Fruit fly (Drosophila melanogaster) whole organism, wandering third instar larva: ENCODE measurements around the gene CG7367.

Experiments
- Abd-B ChIP-seq: fragments of >200 bp; optimal IDR thresholded peaks from 2 replicates; lab custom pipeline; 2017; ENCODE audit warnings: missing biosample characterization, missing genetic modification characterization
- CG32264 ChIP-seq: fragments of 200-800 bp; sonication (Bioruptor generic); optimal IDR thresholded peaks from 2 replicates; lab custom pipeline; 2016; ENCODE audit warnings: missing biosample characterization, missing genetic modification characterization
- CG9705 ChIP-seq: fragments of 200-800 bp; sonication (Bioruptor generic); optimal IDR thresholded peaks from 2 replicates; lab custom pipeline; 2018; ENCODE audit warnings: missing biosample characterization, mild to moderate bottlenecking, missing genetic modification characterization
- CrebA ChIP-seq: fragments of 200-800 bp; sonication (Bioruptor generic); optimal IDR thresholded peaks from 2 replicates; lab custom pipeline; 2016; ENCODE audit warnings: missing biosample characterization, mild to moderate bottlenecking, missing genetic modification characterization, borderline replicate concordance
- Dif ChIP-seq: fragments of 200-275, 200-300 bp; sonication (Bioruptor generic); optimal IDR thresholded peaks from 2 replicates; lab custom pipeline; 2018; ENCODE audit warnings: missing biosample characterization, missing genetic modification characterization; ENCODE audit not compliant: partially characterized antibody
- GATAd ChIP-seq: sonication (Bioruptor generic); optimal IDR thresholded peaks from 2 replicates; lab custom pipeline; 2016; ENCODE audit warnings: missing biosample characterization, missing genetic modification characterization
- HLH106 ChIP-seq: fragments of 200-800 bp; optimal IDR thresholded peaks from 3 replicates; lab custom pipeline; 2019; ENCODE audit warnings: missing biosample characterization, mild to moderate bottlenecking, missing genetic modification characterization, moderate library complexity
- Hnf4 ChIP-seq: fragments of 200-800 bp; sonication (Bioruptor generic); optimal IDR thresholded peaks from 2 replicates; lab custom pipeline; 2016; ENCODE audit warnings: missing biosample characterization, mild to moderate bottlenecking, missing genetic modification characterization
- Hr78 ChIP-seq: fragments of >200 bp; optimal IDR thresholded peaks from 2 replicates; lab custom pipeline; 2017; ENCODE audit warnings: missing biosample characterization, missing genetic modification characterization
- Hr83 ChIP-seq: fragments of 200-300 bp; sonication (Bioruptor generic); optimal IDR thresholded peaks from 2 replicates; lab custom pipeline; 2016; ENCODE audit warnings: missing biosample characterization, mild to moderate bottlenecking, missing genetic modification characterization, moderate library complexity; ENCODE audit not compliant: poor library complexity, severe bottlenecking
- Jra ChIP-seq: sonication (Bioruptor generic); optimal IDR thresholded peaks from 2 replicates; lab custom pipeline; 2016; ENCODE audit warnings: missing biosample characterization, missing genetic modification characterization
- Myc ChIP-seq: fragments of >200 bp; optimal IDR thresholded peaks from 2 replicates; lab custom pipeline; 2017
- N ChIP-seq: fragments of >200 bp; optimal IDR thresholded peaks from 2 replicates; lab custom pipeline; 2018; ENCODE audit warnings: missing biosample characterization, missing external identifiers, missing genetic modification characterization
- OdsH ChIP-seq: fragments of 200-800 bp; sonication (Bioruptor generic); optimal IDR thresholded peaks from 2 replicates; lab custom pipeline; 2016; ENCODE audit warnings: missing biosample characterization, mild to moderate bottlenecking, missing genetic modification characterization
- Rel ChIP-seq, 2 experiments: fragments of 200-800 bp; sonication (Bioruptor generic) in 1 of 2; optimal IDR thresholded peaks; 2 replicates in 1 of 2; 3 replicates in 1 of 2; lab custom pipeline; 2016 to 2019; ENCODE audit warnings: mild to moderate bottlenecking in 2 of 2, missing biosample characterization in 2 of 2, missing genetic modification characterization in 2 of 2, moderate library complexity in 1 of 2
- Sp1 ChIP-seq: fragments of 200-800 bp; sonication (Bioruptor generic); optimal IDR thresholded peaks from 3 replicates; lab custom pipeline; 2019; ENCODE audit warnings: missing biosample characterization, mild to moderate bottlenecking, missing genetic modification characterization, moderate library complexity
- Vsx2 ChIP-seq: fragments of 200-300, 225-300 bp; sonication (Bioruptor generic); optimal IDR thresholded peaks from 2 replicates; lab custom pipeline; 2018; ENCODE audit warnings: missing biosample characterization, missing genetic modification characterization; ENCODE audit not compliant: partially characterized antibody
- br ChIP-seq: fragments of 200-800 bp; sonication (Bioruptor generic); optimal IDR thresholded peaks from 2 replicates; lab custom pipeline; 2016; ENCODE audit warnings: missing biosample characterization, missing genetic modification characterization
- brk ChIP-seq: fragments of 200-800 bp; sonication (Bioruptor generic); optimal IDR thresholded peaks from 2 replicates; lab custom pipeline; 2016; ENCODE audit warnings: missing biosample characterization, mild to moderate bottlenecking, missing genetic modification characterization
- dl ChIP-seq, 2 experiments: fragments of 175-275, 200-275 bp in 1 of 2; fragments of 200-275 bp in 1 of 2; sonication (Bioruptor generic); optimal IDR thresholded peaks; lab custom pipeline; 2018; ENCODE audit warnings: mild to moderate bottlenecking in 2 of 2, missing biosample characterization in 2 of 2, missing genetic modification characterization in 2 of 2, moderate library complexity in 2 of 2; ENCODE audit not compliant: partially characterized antibody in 2 of 2, insufficient read depth in 1 of 2
- dmrt93B ChIP-seq: fragments of 200-800 bp; sonication (Bioruptor generic); optimal IDR thresholded peaks from 2 replicates; lab custom pipeline; 2018; ENCODE audit warnings: missing biosample characterization, mild to moderate bottlenecking, missing genetic modification characterization
- dsf ChIP-seq: sonication (Bioruptor generic); optimal IDR thresholded peaks from 2 replicates; lab custom pipeline; 2016; ENCODE audit warnings: missing biosample characterization, missing genetic modification characterization, borderline replicate concordance
- ey ChIP-seq: fragments of 200-800 bp; sonication (Bioruptor generic); optimal IDR thresholded peaks from 2 replicates; lab custom pipeline; 2016; ENCODE audit warnings: missing biosample characterization, missing genetic modification characterization
- foxo ChIP-seq, 2 experiments: fragments of 200-800 bp; sonication (Bioruptor generic); optimal IDR thresholded peaks; 2 replicates in 1 of 2; 3 replicates in 1 of 2; lab custom pipeline; 2016 to 2017; ENCODE audit warnings: missing biosample characterization in 2 of 2, missing genetic modification characterization in 2 of 2
- fru ChIP-seq: fragments of 200-800 bp; sonication (Bioruptor generic); optimal IDR thresholded peaks from 3 replicates; lab custom pipeline; 2016; ENCODE audit warnings: missing biosample characterization, mild to moderate bottlenecking, missing genetic modification characterization
- h ChIP-seq: fragments of 200-800 bp; sonication (Bioruptor generic); optimal IDR thresholded peaks from 3 replicates; lab custom pipeline; 2016; ENCODE audit warnings: missing biosample characterization, mild to moderate bottlenecking, missing genetic modification characterization
- jim ChIP-seq: fragments of 175-275, 200-325 bp; sonication (Bioruptor generic); optimal IDR thresholded peaks from 2 replicates; lab custom pipeline; 2016; ENCODE audit warnings: missing biosample characterization, mild to moderate bottlenecking, missing genetic modification characterization
- lola ChIP-seq: fragments of >200 bp; optimal IDR thresholded peaks from 2 replicates; lab custom pipeline; 2017; ENCODE audit warnings: missing biosample characterization, missing genetic modification characterization
- pan ChIP-seq: fragments of >200 bp; optimal IDR thresholded peaks from 2 replicates; lab custom pipeline; 2017
- psq ChIP-seq: fragments of 200-800 bp; sonication (Bioruptor generic); optimal IDR thresholded peaks from 3 replicates; lab custom pipeline; 2017; ENCODE audit warnings: missing biosample characterization, mild to moderate bottlenecking, missing genetic modification characterization, moderate library complexity
- rgr ChIP-seq: fragments of 200-800 bp; sonication (Bioruptor generic); optimal IDR thresholded peaks from 3 replicates; lab custom pipeline; 2016; ENCODE audit warnings: missing biosample characterization, mild to moderate bottlenecking, missing genetic modification characterization
- sage ChIP-seq: fragments of 200-800 bp; sonication (Bioruptor generic); optimal IDR thresholded peaks from 2 replicates; lab custom pipeline; 2016; ENCODE audit warnings: missing biosample characterization, mild to moderate bottlenecking, missing genetic modification characterization
- sv ChIP-seq: fragments of 200-800 bp; sonication (Bioruptor generic); optimal IDR thresholded peaks from 3 replicates; lab custom pipeline; 2016; ENCODE audit warnings: missing biosample characterization, missing genetic modification characterization
- tai ChIP-seq: sonication (Bioruptor generic); optimal IDR thresholded peaks from 2 replicates; lab custom pipeline; 2016; ENCODE audit warnings: missing biosample characterization, missing genetic modification characterization
- usp ChIP-seq: fragments of >200 bp; optimal IDR thresholded peaks from 2 replicates; lab custom pipeline; 2017; ENCODE audit warnings: missing biosample characterization, missing genetic modification characterization
- woc ChIP-seq: sonication (Bioruptor generic); optimal IDR thresholded peaks from 2 replicates; lab custom pipeline; 2016; ENCODE audit warnings: missing biosample characterization, mild to moderate bottlenecking, missing genetic modification characterization

CG7367 gene

DNA sequence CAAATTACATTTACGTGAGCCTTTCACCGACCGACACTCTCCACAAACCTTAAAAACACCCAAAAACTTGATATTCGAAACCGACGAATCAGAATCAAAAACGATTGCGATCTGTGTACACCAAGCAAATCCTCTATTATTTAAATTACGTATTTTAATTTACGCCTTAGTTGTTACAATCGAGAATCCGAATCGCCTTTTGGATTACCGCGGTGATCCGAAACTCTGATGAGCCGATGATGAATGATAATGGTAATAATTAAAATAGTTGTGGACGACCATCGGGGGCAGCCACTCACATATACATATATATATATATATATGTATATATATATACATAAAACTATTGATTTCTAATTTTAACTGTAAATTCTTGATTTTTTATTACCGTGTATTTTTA, at the start of gene CG7367:
CG7367 (minus strand) TSS at position 101 of the 400 bp plus-strand sequence.
- TF ChIP-seq br (GFP tag; lab: Kevin White, UChicago): no peak
- TF ChIP-seq Sp1: no peak
- TF ChIP-seq OdsH (GFP tag; lab: Kevin White, UChicago): no peak
- no peak for TF ChIP-seq fru
- TF ChIP-seq Jra (GFP tag; lab: Kevin White, UChicago): no peak
- no peak for TF ChIP-seq Dif (GFP tag; lab: Kevin White, UChicago)
- TF ChIP-seq tai (GFP tag; lab: Kevin White, UChicago): no peak
- no peak for TF ChIP-seq foxo (GFP tag; optimal IDR thresholded peaks at IDR 0.05; lab: Kevin White, UChicago)
- TF ChIP-seq Hnf4: no peak
- no peak for TF ChIP-seq lola (GFP tag; lab: Kevin White, UChicago)
- no peak for TF ChIP-seq HLH106 (tag; lab: Kevin White, UChicago)
- no peak for TF ChIP-seq Abd-B

DNA sequence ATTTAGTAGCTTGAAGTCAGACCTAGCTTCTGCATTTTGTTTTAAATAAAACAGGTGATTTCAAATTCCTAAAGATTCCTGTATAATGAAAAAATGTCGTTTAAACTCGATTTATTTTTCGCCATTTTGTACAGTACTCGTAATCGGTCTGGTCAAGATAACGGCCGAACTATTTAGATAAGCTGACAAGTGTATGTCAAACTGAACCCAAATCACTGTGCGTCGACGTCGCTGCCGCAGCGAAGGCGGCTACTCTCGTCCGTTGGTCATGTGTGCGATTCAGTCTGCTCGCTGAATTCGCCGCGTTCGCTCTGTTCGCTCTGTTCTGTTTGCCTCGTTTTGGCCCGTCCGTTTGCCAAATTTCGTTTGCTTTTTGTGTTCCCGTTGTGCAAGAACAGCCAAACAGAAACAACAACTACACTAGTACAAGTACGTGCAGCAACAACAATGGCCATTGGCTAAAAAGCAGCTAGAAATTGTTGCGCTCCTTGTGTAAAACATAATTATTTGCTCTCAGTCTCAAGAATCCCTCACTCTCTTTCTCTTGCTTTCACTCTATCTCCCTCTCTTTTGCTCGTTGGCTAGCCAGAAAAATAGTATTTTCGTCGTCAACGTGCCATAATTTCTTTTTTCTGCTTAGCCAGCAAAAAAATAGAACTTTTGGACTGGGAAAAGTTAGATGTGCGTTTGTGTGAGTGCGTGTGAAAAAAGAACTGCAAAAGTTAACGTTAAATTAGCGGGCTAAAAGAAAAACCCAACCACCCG, 48.6 kb upstream of the CG7367 start:
- TF ChIP-seq GATAd (GFP tag; lab: Kevin White, UChicago) (no peak), lola (GFP tag; lab: Kevin White, UChicago) (peak; percentile 29), h (GFP tag; lab: Kevin White, UChicago) (peak; percentile 37), Myc (lab: Kevin White, UChicago) (no peak), Rel (GFP tag; optimal IDR thresholded peaks at IDR 0.05; lab: Kevin White, UChicago) (no peak), Rel (tag; optimal IDR thresholded peaks at IDR 0.05; lab: Kevin White, UChicago) (no peak), Jra (GFP tag; lab: Kevin White, UChicago) (no peak), Vsx2 (peak; percentile 39), Abd-B (no peak), CrebA (GFP tag; lab: Kevin White, UChicago) (no peak), psq (GFP tag; lab: Kevin White, UChicago) (no peak), woc (GFP tag; lab: Kevin White, UChicago) (peak; percentile 7), dsf (GFP tag; lab: Kevin White, UChicago) (no peak), Hnf4 (no peak), br (GFP tag; lab: Kevin White, UChicago) (peak; percentile 44), fru (peak; percentile 48), OdsH (GFP tag; lab: Kevin White, UChicago) (peak; percentile 47), rgr (GFP tag; lab: Kevin White, UChicago) (peak; percentile 45), sage (no peak), Dif (GFP tag; lab: Kevin White, UChicago) (peak; percentile 31), CG9705 (GFP tag; lab: Kevin White, UChicago) (no peak), sv (no peak), dl (GFP tag; optimal IDR thresholded peaks at IDR 0.05; lab: Kevin White, UChicago; ENCODE audit: insufficient read depth in 1 of 2, partially characterized antibody in 2 of 2) (no peak), foxo (GFP tag; optimal IDR thresholded peaks at IDR 0.05; lab: Kevin White, UChicago) (peak; percentile 2 to 43), HLH106 (tag; lab: Kevin White, UChicago) (no peak), Hr83 (no peak), dmrt93B (GFP tag; lab: Kevin White, UChicago) (no peak), tai (GFP tag; lab: Kevin White, UChicago) (no peak), brk (GFP tag; lab: Kevin White, UChicago) (no peak), Sp1 (peak; percentile 8), usp (GFP tag; lab: Kevin White, UChicago) (no peak), CG32264 (GFP tag; lab: Kevin White, UChicago) (no peak), Hr78 (no peak), jim (GFP tag; lab: Kevin White, UChicago) (no peak), ey (GFP tag; lab: Kevin White, UChicago) (peak; percentile 34), pan (lab: Kevin White, UChicago) (no peak), N (GFP tag; lab: Kevin White, UChicago) (no peak)

DNA sequence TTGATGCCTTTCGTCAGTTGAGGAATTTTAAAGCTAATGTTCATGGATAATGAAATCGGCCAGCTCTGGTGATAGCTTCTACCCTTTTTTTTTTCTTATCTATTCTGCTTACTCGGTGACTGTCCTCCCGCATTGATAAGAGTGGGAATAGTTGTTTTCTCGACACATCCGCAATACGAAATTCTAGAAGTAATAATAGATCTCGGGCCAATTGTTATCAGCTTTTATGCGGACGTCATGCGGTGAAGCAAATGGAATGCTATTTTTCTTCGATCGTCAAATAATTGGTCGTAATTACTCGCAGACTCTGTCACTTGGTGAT, 47.8 kb upstream of the CG7367 start:
- TF ChIP-seq HLH106 (tag; lab: Kevin White, UChicago) (no peak), sv (no peak), Rel (GFP tag; optimal IDR thresholded peaks at IDR 0.05; lab: Kevin White, UChicago) (no peak), Rel (tag; optimal IDR thresholded peaks at IDR 0.05; lab: Kevin White, UChicago) (peak; percentile 16)
- TF ChIP-seq, all 38 proteins: peak for 1
